Worm (Caenorhabditis elegans) whole organism, early embryonic: ENCODE results near the gene K09C4.5.

Experiments
- B0310.2 ChIP-seq: sonication (generic microtip); optimal IDR thresholded peaks from 2 replicates; lab custom pipeline; 2016; ENCODE audit warnings: mild to moderate bottlenecking, missing genetic modification characterization, missing compliant biosample characterization
- F13C5.2 ChIP-seq: sonication (generic microtip); optimal IDR thresholded peaks from 2 replicates; lab custom pipeline; 2017; ENCODE audit warnings: mild to moderate bottlenecking, missing genetic modification characterization, inconsistent platforms, missing compliant biosample characterization
- aly-1 ChIP-seq: sonication (generic microtip); optimal IDR thresholded peaks from 2 replicates; lab custom pipeline; 2016; ENCODE audit warnings: missing genetic modification characterization, missing compliant biosample characterization
- ama-1 ChIP-seq: fragments of 150-350 bp; optimal IDR thresholded peaks from 2 replicates; lab custom pipeline; 2014
- ceh-13 ChIP-seq: fragments of 200-800 bp; sonication (Bioruptor generic); optimal IDR thresholded peaks from 2 replicates; lab custom pipeline; 2018; ENCODE audit warnings: mild to moderate bottlenecking, missing genetic modification characterization, missing compliant biosample characterization
- ceh-36 ChIP-seq: sonication (generic microtip); optimal IDR thresholded peaks from 2 replicates; lab custom pipeline; 2016; ENCODE audit warnings: missing genetic modification characterization, inconsistent platforms, missing compliant biosample characterization
- ets-7 ChIP-seq: sonication (generic microtip); optimal IDR thresholded peaks from 2 replicates; lab custom pipeline; 2016; ENCODE audit warnings: missing genotype, missing genetic modification characterization, missing compliant biosample characterization
- flt-1 ChIP-seq: fragments of 200-800 bp; sonication (Bioruptor generic); IDR thresholded peaks from 2 replicates; pipeline ENCODE4 v1.3.6; 2022; ENCODE audit warnings: missing genetic modification characterization, missing compliant biosample characterization
- hmbx-1 ChIP-seq: sonication (generic microtip); optimal IDR thresholded peaks from 2 replicates; lab custom pipeline; 2016; ENCODE audit warnings: mild to moderate bottlenecking, missing genetic modification characterization, missing compliant biosample characterization
- hmg-4 ChIP-seq: fragments of 200-800 bp; sonication (Bioruptor generic); optimal IDR thresholded peaks from 2 replicates; lab custom pipeline; 2018; ENCODE audit warnings: mild to moderate bottlenecking, missing genetic modification characterization, missing compliant biosample characterization
- hnd-1 ChIP-seq: sonication (generic microtip); optimal IDR thresholded peaks from 2 replicates; lab custom pipeline; 2016; ENCODE audit warnings: missing genetic modification characterization, missing compliant biosample characterization
- pes-1 ChIP-seq: fragments of 200-800 bp; sonication (Bioruptor generic); IDR thresholded peaks from 2 replicates; pipeline ENCODE4 v1.3.6; 2022; ENCODE audit warnings: missing genetic modification reagents, missing genetic modification characterization, missing compliant biosample characterization
- scrt-1 ChIP-seq: fragments of 200-800 bp; sonication (Bioruptor generic); IDR thresholded peaks from 2 replicates; pipeline ENCODE4 v1.3.6; 2022; ENCODE audit warnings: missing genetic modification characterization, missing compliant biosample characterization
- sea-1 ChIP-seq: fragments of 200-800 bp; sonication (Bioruptor generic); conservative IDR thresholded peaks from 2 replicates; pipeline ENCODE4 v1.3.6; 2022; ENCODE audit warnings: missing genetic modification characterization, missing compliant biosample characterization
- tbx-11 ChIP-seq: fragments of 200-800 bp; sonication (Bioruptor generic); IDR thresholded peaks from 2 replicates; pipeline ENCODE4 v1.3.6; 2022; ENCODE audit warnings: missing genetic modification characterization, missing compliant biosample characterization
- tbx-37 ChIP-seq: fragments of 200-800 bp; sonication (Bioruptor generic); conservative IDR thresholded peaks from 2 replicates; pipeline ENCODE4 v1.3.6; 2022; ENCODE audit warnings: missing genetic modification reagents, missing genetic modification characterization, missing compliant biosample characterization
- tra-4 ChIP-seq: sonication (generic microtip); optimal IDR thresholded peaks from 2 replicates; lab custom pipeline; 2017; ENCODE audit warnings: missing genetic modification characterization, missing compliant biosample characterization

Gene K09C4.5

ce11 chrX:3310702-3311101 lies 28.3 kb downstream of the K09C4.5 start:
- TF ChIP-seq hmg-4 (GFP tag; lab: Kevin White, UChicago) (no peak), sea-1 (no peak), B0310.2 (tag; lab: Kevin White, UChicago) (no peak), pes-1 (no peak)

DNA sequence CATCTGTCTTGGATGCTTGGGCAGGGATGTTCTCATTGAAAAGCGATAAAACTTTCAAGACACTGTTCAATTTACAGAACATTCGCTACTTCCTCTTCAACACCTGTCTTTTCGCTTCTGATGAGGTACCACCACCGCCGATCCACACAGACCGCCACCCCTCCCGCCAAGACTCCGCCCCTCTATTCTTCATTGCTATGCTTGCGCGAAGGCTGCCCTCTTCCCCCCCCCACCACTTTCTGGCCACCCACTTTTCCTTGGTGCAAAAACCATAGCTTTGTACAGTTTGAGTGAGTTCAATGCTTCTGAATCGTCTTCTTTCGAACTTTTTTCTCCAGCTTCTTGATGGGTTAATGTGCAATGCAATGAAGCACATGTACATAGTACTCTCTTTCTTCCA lies 31.5 kb downstream of the K09C4.5 start:
- TF ChIP-seq B0310.2 (tag; lab: Kevin White, UChicago) (no peak), aly-1 (no peak), F13C5.2 (tag; lab: Kevin White, UChicago) (peak; percentile 21), ceh-36 (tag; lab: Kevin White, UChicago) (no peak), scrt-1 (GFP tag; lab: Robert Waterston, UW) (no peak), ceh-13 (no peak), sea-1 (no peak), tbx-11 (no peak)

ce11 chrX:3315014-3315413 lies 32.6 kb downstream of the K09C4.5 start, which contains the start of gene ddr-2:
ddr-2 (plus strand) TSS chrX:3315314.
- TF ChIP-seq ceh-13, result no peak
- no peak for TF ChIP-seq pes-1
- TF ChIP-seq B0310.2 (tag; lab: Kevin White, UChicago), result no peak
- TF ChIP-seq hnd-1 (tag; lab: Kevin White, UChicago), result no peak
- TF ChIP-seq flt-1 (GFP tag; lab: Robert Waterston, UW), result no peak
- TF ChIP-seq tbx-11, result no peak
- TF ChIP-seq tra-4 (tag; lab: Kevin White, UChicago), result no peak
- no peak for TF ChIP-seq ceh-36 (tag; lab: Kevin White, UChicago)
- TF ChIP-seq ets-7 (tag; lab: Kevin White, UChicago), result no peak
- TF ChIP-seq aly-1, result no peak
- no peak for TF ChIP-seq hmg-4 (GFP tag; lab: Kevin White, UChicago)
- TF ChIP-seq ama-1 (lab: Kevin White, UChicago), result no peak
- TF ChIP-seq tbx-37, result no peak
- no peak for TF ChIP-seq F13C5.2 (tag; lab: Kevin White, UChicago)
- no peak for TF ChIP-seq scrt-1 (GFP tag; lab: Robert Waterston, UW)
- TF ChIP-seq sea-1, result no peak
- TF ChIP-seq hmbx-1, result no peak

DNA sequence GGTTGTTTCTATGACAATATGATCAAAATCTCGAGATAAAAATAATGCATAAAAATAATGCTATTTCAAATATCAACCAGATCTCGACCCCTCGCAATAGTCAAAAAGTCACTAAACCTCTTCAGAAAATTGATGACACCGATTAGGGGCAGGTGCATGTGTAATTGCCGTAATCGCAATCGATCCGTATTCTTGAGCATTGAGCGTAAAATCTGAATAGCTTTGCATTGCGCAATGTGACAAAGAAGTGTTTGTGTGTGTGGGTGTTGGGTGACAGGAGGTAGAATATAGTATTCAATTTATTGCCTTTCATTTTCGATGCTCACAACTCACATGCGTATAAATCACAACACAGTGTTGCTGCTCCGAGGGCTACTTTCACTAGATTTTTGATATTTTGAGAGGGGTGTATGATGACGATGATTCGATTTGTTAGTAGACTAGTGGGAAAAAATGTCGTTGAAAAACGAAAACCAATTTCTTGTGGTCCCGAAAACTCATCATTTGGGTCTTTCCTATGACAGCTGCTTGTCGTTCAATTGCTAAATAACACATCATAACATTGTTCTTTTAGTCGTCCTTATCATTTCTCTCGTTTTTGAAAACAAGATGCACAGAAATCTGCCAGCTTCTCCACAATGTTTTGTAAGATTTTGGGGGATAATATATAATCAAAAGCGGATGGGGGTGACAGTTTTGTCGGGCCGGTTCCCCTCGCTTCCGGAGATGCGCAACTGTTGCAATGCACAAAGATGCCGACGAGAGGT lies 33.6 kb downstream of the K09C4.5 start:
- TF ChIP-seq ceh-13 (no peak), hmbx-1 (no peak), sea-1 (no peak), scrt-1 (GFP tag; lab: Robert Waterston, UW) (no peak), hnd-1 (tag; lab: Kevin White, UChicago) (no peak), tbx-37 (no peak), ama-1 (lab: Kevin White, UChicago) (no peak), ets-7 (tag; lab: Kevin White, UChicago) (no peak), tra-4 (tag; lab: Kevin White, UChicago) (no peak), F13C5.2 (tag; lab: Kevin White, UChicago) (no peak), pes-1 (no peak), flt-1 (GFP tag; lab: Robert Waterston, UW) (no peak), aly-1 (no peak), hmg-4 (GFP tag; lab: Kevin White, UChicago) (no peak), B0310.2 (tag; lab: Kevin White, UChicago) (no peak)

DNA sequence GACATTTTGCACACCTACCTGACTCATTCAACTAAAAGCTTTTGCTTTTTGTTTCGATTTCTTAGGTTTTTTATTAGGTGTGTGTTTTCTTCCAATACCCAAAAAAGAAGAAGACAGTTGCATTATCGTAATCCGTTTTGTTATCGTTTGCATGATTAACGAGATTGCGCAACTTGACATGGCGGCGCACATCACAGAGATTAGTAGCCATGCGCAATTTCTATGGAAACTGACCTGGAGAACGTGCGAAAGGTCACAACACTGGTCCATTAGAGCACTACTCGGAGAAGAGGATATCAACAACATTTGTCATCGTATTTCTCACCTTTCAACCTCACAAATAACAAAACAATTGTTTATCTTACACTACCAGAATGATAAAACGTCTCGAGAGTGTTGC lies 34.4 kb downstream of the K09C4.5 start:
- TF ChIP-seq ceh-36 (tag; lab: Kevin White, UChicago), result peak; percentile 17
- no peak for TF ChIP-seq pes-1

- TF ChIP-seq aly-1 (no peak), ets-7 (tag; lab: Kevin White, UChicago) (no peak), ceh-13 (no peak), hmg-4 (GFP tag; lab: Kevin White, UChicago) (no peak)
These were observed 43.7 kb downstream of the K09C4.5 start, which contains the start of gene F11D5.6 for ce11 chrX:3326175-3326574. F11D5.6 (minus strand) TSS chrX:3326275.

- TF ChIP-seq ceh-36 (tag; lab: Kevin White, UChicago) (no peak), flt-1 (GFP tag; lab: Robert Waterston, UW) (no peak), tbx-37 (no peak), ama-1 (lab: Kevin White, UChicago) (no peak), ceh-13 (no peak), ets-7 (tag; lab: Kevin White, UChicago) (no peak), tbx-11 (no peak)
These were observed 50.4 kb downstream of the K09C4.5 start, which contains the start of gene F11D5.1 for ce11 chrX:3332824-3333223. F11D5.1 (plus strand) TSS chrX:3333124.

DNA sequence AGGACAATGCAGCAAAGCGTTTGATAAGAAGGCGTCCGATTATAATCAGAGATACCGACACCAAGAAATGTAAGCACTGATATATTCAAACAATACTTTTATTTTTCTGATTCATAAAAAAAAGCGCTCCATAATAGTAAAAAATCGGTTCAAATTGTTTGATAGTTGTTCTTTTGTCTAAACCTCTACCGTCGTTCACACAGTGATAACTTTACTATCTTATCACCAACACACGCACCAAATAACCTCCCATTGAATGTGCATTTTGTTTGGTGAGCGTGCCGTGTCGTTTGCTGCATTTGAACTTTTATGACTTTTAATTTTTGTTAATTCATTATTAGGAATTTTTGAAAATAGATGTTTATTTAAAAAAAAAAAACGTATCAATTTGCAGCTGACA lies 51.7 kb downstream of the K09C4.5 start:
- TF ChIP-seq ceh-13, result no peak
- TF ChIP-seq scrt-1 (GFP tag; lab: Robert Waterston, UW), result no peak
- TF ChIP-seq tra-4 (tag; lab: Kevin White, UChicago), result no peak
- no peak for TF ChIP-seq sea-1
- TF ChIP-seq B0310.2 (tag; lab: Kevin White, UChicago), result no peak
- no peak for TF ChIP-seq flt-1 (GFP tag; lab: Robert Waterston, UW)
